Fruit fly (Drosophila melanogaster) whole organism, embryonic: Measurements from ENCODE around the gene CG15740.

ENCODE experiments used
- ATbp ChIP-seq: fragments of 200-800 bp; sonication (Bioruptor generic); optimal IDR thresholded peaks from 2 replicates; lab custom pipeline; 2017; ENCODE audit warnings: missing biosample characterization, mild to moderate bottlenecking, missing genetic modification characterization, missing genetic modification reagents
- CG10565 ChIP-seq: fragments of 200-800 bp; sonication (Bioruptor generic); optimal IDR thresholded peaks from 3 replicates; lab custom pipeline; 2016; ENCODE audit warnings: missing biosample characterization, mild to moderate bottlenecking, missing genetic modification characterization
- CG1233 ChIP-seq: fragments of 200-800 bp; sonication (Bioruptor generic); optimal IDR thresholded peaks from 4 replicates; lab custom pipeline; 2018; ENCODE audit warnings: missing biosample characterization, mild to moderate bottlenecking, missing genetic modification characterization
- CG14050 ChIP-seq: fragments of 200-800 bp; sonication (Bioruptor generic); IDR thresholded peaks from 3 replicates; pipeline ENCODE4 v1.3.6; 2022; ENCODE audit warnings: missing biosample characterization, missing genetic modification characterization
- CG14441 ChIP-seq: fragments of 200-800 bp; sonication (Bioruptor generic); IDR thresholded peaks from 2 replicates; pipeline ENCODE4 v1.3.6; 2022; ENCODE audit warnings: missing biosample characterization, missing genetic modification characterization
- CG15269 ChIP-seq: fragments of 200-800 bp; sonication (Bioruptor generic); optimal IDR thresholded peaks from 2 replicates; lab custom pipeline; 2018; ENCODE audit warnings: missing biosample characterization, mild to moderate bottlenecking, missing genetic modification characterization, moderate library complexity
- CG1602 ChIP-seq: fragments of 200-800 bp; sonication (Bioruptor generic); optimal IDR thresholded peaks from 3 replicates; lab custom pipeline; 2016; ENCODE audit warnings: missing biosample characterization, missing genetic modification characterization
- CG16779 ChIP-seq: fragments of 200-800 bp; sonication (Bioruptor generic); IDR thresholded peaks from 2 replicates; pipeline ENCODE4 v1.3.6; 2022; ENCODE audit warnings: missing biosample characterization, missing genetic modification characterization
- CG16863 ChIP-seq: fragments of 200-800 bp; sonication (Bioruptor generic); optimal IDR thresholded peaks from 3 replicates; lab custom pipeline; 2016; ENCODE audit warnings: missing biosample characterization, missing genetic modification characterization
- CG17829 ChIP-seq: fragments of 200-800 bp; optimal IDR thresholded peaks from 2 replicates; lab custom pipeline; 2019; ENCODE audit warnings: missing biosample characterization, mild to moderate bottlenecking, missing genetic modification characterization, moderate library complexity
- CG2712 ChIP-seq: fragments of 200-800 bp; optimal IDR thresholded peaks from 3 replicates; lab custom pipeline; 2019; ENCODE audit warnings: missing biosample characterization, mild to moderate bottlenecking, missing genetic modification characterization, moderate library complexity
- CG31224 ChIP-seq: fragments of 200-800 bp; sonication (Bioruptor generic); IDR thresholded peaks from 2 replicates; pipeline ENCODE4 v1.3.6; 2022; ENCODE audit warnings: missing biosample characterization, missing genetic modification characterization
- CG4328 ChIP-seq: fragments of 200-800 bp; sonication (Bioruptor generic); optimal IDR thresholded peaks from 3 replicates; lab custom pipeline; 2017; ENCODE audit warnings: missing biosample characterization, missing genetic modification reagents, missing genetic modification characterization
- CG4820 ChIP-seq: fragments of 200-800 bp; sonication (Bioruptor generic); optimal IDR thresholded peaks from 3 replicates; lab custom pipeline; 2016; ENCODE audit warnings: missing biosample characterization, missing genetic modification characterization
- CG5953 ChIP-seq: fragments of 200-800 bp; sonication (Bioruptor generic); IDR thresholded peaks from 2 replicates; pipeline ENCODE4 v1.3.6; 2022; ENCODE audit warnings: missing biosample characterization, missing genetic modification characterization
- CG6683 ChIP-seq: fragments of 200-800 bp; sonication (Bioruptor generic); optimal IDR thresholded peaks from 2 replicates; lab custom pipeline; 2017; ENCODE audit warnings: missing biosample characterization, mild to moderate bottlenecking, missing genetic modification characterization, missing genetic modification reagents
- CG8281 ChIP-seq: fragments of 200-800 bp; sonication (Bioruptor generic); optimal IDR thresholded peaks from 2 replicates; lab custom pipeline; 2018; ENCODE audit warnings: missing biosample characterization, mild to moderate bottlenecking, missing genetic modification characterization, moderate library complexity
- CG8478 ChIP-seq: fragments of >200 bp; optimal IDR thresholded peaks from 2 replicates; lab custom pipeline; 2018
- CG9437 ChIP-seq: fragments of 200-800 bp; sonication (Bioruptor generic); optimal IDR thresholded peaks from 2 replicates; lab custom pipeline; 2018; ENCODE audit warnings: missing biosample characterization, mild to moderate bottlenecking, missing genetic modification characterization
- Camta ChIP-seq: fragments of 200-800 bp; sonication (Bioruptor generic); optimal IDR thresholded peaks from 2 replicates; lab custom pipeline; 2016; ENCODE audit warnings: missing biosample characterization, missing genetic modification characterization
- CrebB ChIP-seq: fragments of 200-800 bp; sonication (Bioruptor generic); optimal IDR thresholded peaks from 3 replicates; lab custom pipeline; 2018; ENCODE audit warnings: missing biosample characterization, mild to moderate bottlenecking, missing genetic modification characterization
- D19A ChIP-seq: fragments of 200-800 bp; optimal IDR thresholded peaks from 3 replicates; lab custom pipeline; 2019; ENCODE audit warnings: missing biosample characterization, mild to moderate bottlenecking, missing genetic modification characterization, moderate library complexity
- Dll ChIP-seq: fragments of 200-800 bp; sonication (Bioruptor generic); IDR thresholded peaks from 4 replicates; pipeline ENCODE4 v1.3.6; 2022; ENCODE audit warnings: missing biosample characterization, missing genetic modification characterization; ENCODE audit not compliant: partially characterized antibody
- ERR ChIP-seq: fragments of 200-800 bp; sonication (Bioruptor generic); optimal IDR thresholded peaks from 2 replicates; lab custom pipeline; 2016; ENCODE audit warnings: missing biosample characterization, missing genetic modification characterization
- HLH4C ChIP-seq: fragments of 200-800 bp; sonication (Bioruptor generic); IDR thresholded peaks from 3 replicates; pipeline ENCODE4 v1.3.6; 2022; ENCODE audit warnings: missing biosample characterization, missing genetic modification characterization; ENCODE audit not compliant: partially characterized antibody
- HLHmδ ChIP-seq: fragments of 200-800 bp; sonication (Bioruptor generic); optimal IDR thresholded peaks from 2 replicates; lab custom pipeline; 2018; ENCODE audit warnings: missing biosample characterization, mild to moderate bottlenecking, missing genetic modification characterization, moderate library complexity
- HmgZ ChIP-seq: fragments of 200-800 bp; sonication (Bioruptor generic); optimal IDR thresholded peaks from 2 replicates; lab custom pipeline; 2018; ENCODE audit warnings: missing biosample characterization, mild to moderate bottlenecking, missing genetic modification characterization
- Hr78 ChIP-seq, 2 experiments: fragments of 200-800 bp in 1 of 2; fragments of >200 bp in 1 of 2; sonication (Bioruptor generic) in 1 of 2; optimal IDR thresholded peaks; 2 replicates each; lab custom pipeline; 2017 to 2019; ENCODE audit warnings: missing biosample characterization in 2 of 2, missing genetic modification characterization in 2 of 2, mild to moderate bottlenecking in 1 of 2, moderate library complexity in 1 of 2
- Mrtf ChIP-seq: fragments of 200-800 bp; sonication (Bioruptor generic); IDR thresholded peaks from 3 replicates; pipeline ENCODE4 v1.3.6; 2022; ENCODE audit warnings: missing biosample characterization, missing genetic modification characterization
- Nf-YB ChIP-seq: fragments of 200-800 bp; sonication (Bioruptor generic); optimal IDR thresholded peaks from 3 replicates; lab custom pipeline; 2019; ENCODE audit warnings: missing biosample characterization, mild to moderate bottlenecking, missing genetic modification characterization, moderate library complexity
- Opbp ChIP-seq: fragments of 200-800 bp; sonication (Bioruptor generic); IDR thresholded peaks from 3 replicates; pipeline ENCODE4 v1.3.6; 2022; ENCODE audit warnings: missing biosample characterization, missing genetic modification characterization; ENCODE audit not compliant: partially characterized antibody
- Xbp1 ChIP-seq: fragments of 200-800 bp; sonication (Bioruptor generic); optimal IDR thresholded peaks from 3 replicates; lab custom pipeline; 2016; ENCODE audit warnings: missing biosample characterization, mild to moderate bottlenecking, missing genetic modification characterization
- Xrp1 ChIP-seq: fragments of 200-800 bp; sonication (Bioruptor generic); IDR thresholded peaks from 2 replicates; pipeline ENCODE4 v1.3.6; 2022; ENCODE audit warnings: missing biosample characterization, missing genetic modification characterization
- al ChIP-seq: fragments of 200-800 bp; sonication (Bioruptor generic); IDR thresholded peaks from 2 replicates; pipeline ENCODE4 v1.3.6; 2022; ENCODE audit warnings: missing biosample characterization, missing genetic modification characterization
- az2 ChIP-seq: fragments of 200-800 bp; sonication (Bioruptor generic); optimal IDR thresholded peaks from 3 replicates; lab custom pipeline; 2016; ENCODE audit warnings: missing biosample characterization, missing genetic modification characterization
- bigmax ChIP-seq: fragments of 200-800 bp; sonication (Bioruptor generic); optimal IDR thresholded peaks from 2 replicates; lab custom pipeline; 2018; ENCODE audit warnings: missing biosample characterization, mild to moderate bottlenecking, missing genetic modification characterization
- btn ChIP-seq: fragments of 200-800 bp; sonication (Bioruptor generic); optimal IDR thresholded peaks from 2 replicates; lab custom pipeline; 2016; ENCODE audit warnings: missing biosample characterization, missing genetic modification characterization
- crc ChIP-seq: fragments of 200-800 bp; sonication (Bioruptor generic); optimal IDR thresholded peaks from 2 replicates; lab custom pipeline; 2016; ENCODE audit warnings: missing biosample characterization, missing genetic modification characterization
- croc ChIP-seq: fragments of 200-800 bp; sonication (Bioruptor generic); conservative IDR thresholded peaks from 3 replicates; pipeline ENCODE4 v1.3.6; 2022; ENCODE audit warnings: missing biosample characterization, missing genetic modification characterization
- dati ChIP-seq: fragments of 200-800 bp; sonication (Bioruptor generic); IDR thresholded peaks from 2 replicates; pipeline ENCODE4 v1.3.6; 2022; ENCODE audit warnings: missing biosample characterization, missing genetic modification characterization
- dmrt99B ChIP-seq: fragments of 200-800 bp; sonication (Bioruptor generic); optimal IDR thresholded peaks from 2 replicates; lab custom pipeline; 2018; ENCODE audit warnings: missing biosample characterization, mild to moderate bottlenecking, missing genetic modification characterization, moderate library complexity
- gem ChIP-seq: fragments of 200-800 bp; sonication (Bioruptor generic); optimal IDR thresholded peaks from 2 replicates; lab custom pipeline; 2019; ENCODE audit warnings: missing biosample characterization, mild to moderate bottlenecking, missing genetic modification characterization, moderate library complexity
- h ChIP-seq: fragments of >200 bp; optimal IDR thresholded peaks from 2 replicates; lab custom pipeline; 2017
- her ChIP-seq: fragments of 200-800 bp; sonication (Bioruptor generic); optimal IDR thresholded peaks from 2 replicates; lab custom pipeline; 2016; ENCODE audit warnings: missing biosample characterization, missing genetic modification characterization
- kah ChIP-seq: fragments of 200-800 bp; sonication (Bioruptor generic); optimal IDR thresholded peaks from 2 replicates; lab custom pipeline; 2018; ENCODE audit warnings: missing biosample characterization, mild to moderate bottlenecking, missing genetic modification characterization
- mam ChIP-seq: fragments of 200-800 bp; sonication (Bioruptor generic); optimal IDR thresholded peaks from 3 replicates; lab custom pipeline; 2016; ENCODE audit warnings: missing biosample characterization, missing genetic modification characterization
- shn ChIP-seq: fragments of 200-800 bp; sonication (Bioruptor generic); optimal IDR thresholded peaks from 3 replicates; lab custom pipeline; 2016; ENCODE audit warnings: missing biosample characterization, missing genetic modification characterization
- sim ChIP-seq: fragments of 200-800 bp; sonication (Bioruptor generic); IDR thresholded peaks from 2 replicates; pipeline ENCODE4 v1.3.6; 2022; ENCODE audit warnings: missing biosample characterization, missing genetic modification characterization
- sna ChIP-seq: fragments of 200-800 bp; sonication (Bioruptor generic); IDR thresholded peaks from 2 replicates; pipeline ENCODE4 v1.3.6; 2022; ENCODE audit warnings: missing biosample characterization, missing genetic modification characterization; ENCODE audit not compliant: partially characterized antibody
- sob ChIP-seq: fragments of 200-800 bp; sonication (Bioruptor generic); IDR thresholded peaks from 2 replicates; pipeline ENCODE4 v1.3.6; 2022; ENCODE audit warnings: missing biosample characterization, missing genetic modification characterization
- wek ChIP-seq: fragments of 200-800 bp; sonication (Bioruptor generic); optimal IDR thresholded peaks from 3 replicates; lab custom pipeline; 2018; ENCODE audit warnings: missing biosample characterization, mild to moderate bottlenecking, missing genetic modification characterization, moderate library complexity

The CG15740 gene

dm6 chrX:11854758-11855465 is 9.0 kb upstream of the CG15740 start, which contains the start of the genes CG10347 and ATP7 (continued):
- TF ChIP-seq dati (GFP tag; lab: Robert Waterston, UW): no peak
- 0 out of 2 replicates have a peak, but pooled peaks have one; percentile 6 for TF ChIP-seq sob (GFP tag; lab: Robert Waterston, UW)
- TF ChIP-seq HLH4C: peak; percentile 93
- TF ChIP-seq mam (GFP tag; lab: Kevin White, UChicago): peak; percentile 36
- TF ChIP-seq CG15269: peak; percentile 22
- TF ChIP-seq Opbp (GFP tag; lab: Robert Waterston, UW): peak; percentile 85
- TF ChIP-seq CG14441 (GFP tag; lab: Robert Waterston, UW): no peak
- TF ChIP-seq Dll: peak; percentile 97
- TF ChIP-seq gem (tag; lab: Kevin White, UChicago): peak; percentile 49
- no peak for TF ChIP-seq HLHmδ (GFP tag; lab: Kevin White, UChicago)
- no peak for TF ChIP-seq CG10565 (GFP tag; lab: Kevin White, UChicago)
- TF ChIP-seq CG4328: peak; percentile 17
- TF ChIP-seq CG5953 (GFP tag; lab: Robert Waterston, UW): no peak
- TF ChIP-seq CrebB (tag; lab: Kevin White, UChicago): no peak
- TF ChIP-seq wek: no peak
- TF ChIP-seq her: no peak
- no peak for TF ChIP-seq CG8281 (tag; lab: Kevin White, UChicago)
- no peak for TF ChIP-seq crc (GFP tag; lab: Kevin White, UChicago)
- TF ChIP-seq ERR (GFP tag; lab: Kevin White, UChicago): no peak
- TF ChIP-seq CG1233 (GFP tag; lab: Kevin White, UChicago): no peak
- TF ChIP-seq CG2712: peak; percentile 44
- no peak for TF ChIP-seq CG8478 (lab: Kevin White, UChicago)
- TF ChIP-seq shn (GFP tag; lab: Kevin White, UChicago): peak; percentile 18
- TF ChIP-seq ATbp (GFP tag; lab: Kevin White, UChicago): no peak
- TF ChIP-seq croc (GFP tag; lab: Robert Waterston, UW): no peak
- no peak for TF ChIP-seq Xrp1 (GFP tag; lab: Robert Waterston, UW)
- TF ChIP-seq Camta (GFP tag; lab: Kevin White, UChicago): no peak
- TF ChIP-seq btn: no peak
- TF ChIP-seq HmgZ (tag; lab: Kevin White, UChicago): peak; percentile 60
- TF ChIP-seq az2 (GFP tag; lab: Kevin White, UChicago): peak; percentile 13
- TF ChIP-seq h: no peak
- TF ChIP-seq CG4820 (GFP tag; lab: Kevin White, UChicago): no peak
- TF ChIP-seq CG6683 (GFP tag; lab: Kevin White, UChicago): no peak
- no peak for TF ChIP-seq Nf-YB (GFP tag; lab: Kevin White, UChicago)
- peak; percentile 3 for TF ChIP-seq dmrt99B
- TF ChIP-seq Xbp1 (GFP tag; lab: Kevin White, UChicago): no peak
- no peak for TF ChIP-seq D19A (tag; lab: Kevin White, UChicago)
- no peak for TF ChIP-seq CG16779 (GFP tag; lab: Robert Waterston, UW)
- TF ChIP-seq CG14050 (GFP tag; lab: Robert Waterston, UW): no peak
- TF ChIP-seq Mrtf (GFP tag; lab: Robert Waterston, UW): no peak
- no peak for TF ChIP-seq al (GFP tag; lab: Robert Waterston, UW)
- TF ChIP-seq bigmax: no peak
- no peak for TF ChIP-seq Hr78 (GFP tag; optimal IDR thresholded peaks at IDR 0.05; lab: Kevin White, UChicago)
- TF ChIP-seq CG31224 (GFP tag; lab: Robert Waterston, UW): no peak
- TF ChIP-seq CG17829 (tag; lab: Kevin White, UChicago): peak; percentile 41
- peak; percentile 13 for TF ChIP-seq CG9437 (GFP tag; lab: Kevin White, UChicago)
- TF ChIP-seq kah (GFP tag; lab: Kevin White, UChicago): no peak
- TF ChIP-seq sna: peak; percentile 96
- TF ChIP-seq sim (GFP tag; lab: Robert Waterston, UW): no peak
- peak; percentile 10 for TF ChIP-seq CG1602 (GFP tag; lab: Kevin White, UChicago)
- TF ChIP-seq CG16863 (GFP tag; lab: Kevin White, UChicago): no peak
